Fruit fly (Drosophila melanogaster): Measurements from ENCODE around the gene elav.

DNA sequence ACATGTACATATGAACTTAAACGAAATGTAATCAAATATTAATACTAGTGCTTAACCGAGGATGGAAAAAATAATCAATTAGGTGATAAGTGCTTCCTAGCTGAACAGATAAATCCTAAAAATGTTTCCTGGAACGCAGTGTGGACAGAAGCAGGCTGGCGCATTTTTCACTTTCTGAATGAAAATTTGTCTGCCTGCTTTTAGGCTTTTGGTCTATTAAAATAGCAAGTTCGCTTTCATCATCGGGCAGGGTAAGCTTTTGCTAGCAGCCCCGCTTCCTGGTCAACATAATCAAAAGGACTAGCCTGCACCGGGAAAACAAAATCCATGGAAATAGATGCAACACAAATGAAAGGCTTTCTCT lies 28.9 kb downstream of the elav start:
- TF ChIP-seq pnt (GFP tag; optimal IDR thresholded peaks at IDR 0.05): no peak
- no peak for TF ChIP-seq tll (GFP tag; optimal IDR thresholded peaks at IDR 0.05)
- TF ChIP-seq Lpt (GFP tag; optimal IDR thresholded peaks at IDR 0.05): no peak
- TF ChIP-seq CG9817 (tag; optimal IDR thresholded peaks at IDR 0.05): no peak
- no peak for TF ChIP-seq Six4 (GFP tag; optimal IDR thresholded peaks at IDR 0.05)
- no peak for TF ChIP-seq NK7.1 (GFP tag; optimal IDR thresholded peaks at IDR 0.05)
- no peak for TF ChIP-seq CG3726 (GFP tag; IDR thresholded peaks at IDR 0.05)
- no peak for TF ChIP-seq CG10366 (GFP tag; IDR thresholded peaks at IDR 0.05)
- TF ChIP-seq pum (GFP tag; optimal IDR thresholded peaks at IDR 0.05): no peak

Measured in whole organism, embryonic.